Fruit fly (Drosophila melanogaster) S2 (cell line): Measurements from ENCODE around the gene zfh2.

Experiments
- CG8478 ChIP-seq: fragments of >200 bp; optimal IDR thresholded peaks from 2 replicates; lab custom pipeline; 2018
- CTCF ChIP-seq, 2 experiments: fragments of >200 bp; optimal IDR thresholded peaks; 2 replicates each; lab custom pipeline; 2018

- TF ChIP-seq CG8478 (lab: Kevin White, UChicago) (no peak), CTCF (optimal IDR thresholded peaks at IDR 0.05; lab: Kevin White, UChicago) (no peak)
Observed at dm6 chr4:567285-567684, 65.7 kb downstream of the zfh2 start.
